Fruit fly (Drosophila melanogaster): ENCODE data around the gene CG1504.

Gene CG1504

dm6 chrX:20342205-20342604 lies 12.0 kb upstream of the CG1504 start:
- TF ChIP-seq crol (GFP tag; IDR thresholded peaks at IDR 0.05), result no peak
- no peak for TF ChIP-seq Scr (GFP tag; IDR thresholded peaks at IDR 0.05; ENCODE audit: partially characterized antibody)
- peak; percentile 4 for TF ChIP-seq CG15269 (tag; optimal IDR thresholded peaks at IDR 0.05)
- TF ChIP-seq CG11504 (tag; optimal IDR thresholded peaks at IDR 0.05), result peak; percentile 63
- no peak for TF ChIP-seq BEAF-32 (GFP tag; optimal IDR thresholded peaks at IDR 0.05)
- peak; percentile 19 for TF ChIP-seq CG17829 (tag; optimal IDR thresholded peaks at IDR 0.05)
- TF ChIP-seq phol (tag; optimal IDR thresholded peaks at IDR 0.05), result peak; percentile 43
- no peak for TF ChIP-seq CG4404 (GFP tag; IDR thresholded peaks at IDR 0.05)
- TF ChIP-seq mam (GFP tag; optimal IDR thresholded peaks at IDR 0.05), result no peak
- peak; percentile 45; the same call in 2 of the 3 replicates for TF ChIP-seq CG17361 (GFP tag; IDR thresholded peaks at IDR 0.05)
- TF ChIP-seq gem (tag; optimal IDR thresholded peaks at IDR 0.05), result peak; percentile 60
- peak in 1 of 2 experiments; percentile 24 for TF ChIP-seq Hr51 (GFP tag; optimal IDR thresholded peaks at IDR 0.05)
- peak; percentile 41 for TF ChIP-seq Blimp-1 (GFP tag; optimal IDR thresholded peaks at IDR 0.05)
- TF ChIP-seq dmrt11E (tag; optimal IDR thresholded peaks at IDR 0.05), result peak; percentile 43
- peak; percentile 25 for TF ChIP-seq nmo (GFP tag; optimal IDR thresholded peaks at IDR 0.05)
- no peak for TF ChIP-seq MESR4 (GFP tag; optimal IDR thresholded peaks at IDR 0.05)
- 0 out of 3 replicates have a peak, but pooled peaks have one; percentile 18 for TF ChIP-seq tgo (GFP tag; IDR thresholded peaks at IDR 0.05)
- 0 out of 2 replicates have a peak, but pooled peaks have one; percentile 9 for TF ChIP-seq ara (GFP tag; IDR thresholded peaks at IDR 0.05)
- peak; percentile 35 for TF ChIP-seq Hmr (GFP tag; optimal IDR thresholded peaks at IDR 0.05)
- peak; percentile 27 for TF ChIP-seq CG12391 (tag; optimal IDR thresholded peaks at IDR 0.05)
- TF ChIP-seq Meics (GFP tag; optimal IDR thresholded peaks at IDR 0.05), result peak; percentile 10
- peak; percentile 57 for TF ChIP-seq CG2678 (tag; optimal IDR thresholded peaks at IDR 0.05)
- TF ChIP-seq fd64A (GFP tag; optimal IDR thresholded peaks at IDR 0.05), result no peak
- TF ChIP-seq CG7556 (GFP tag; optimal IDR thresholded peaks at IDR 0.05), result peak; percentile 25
- no peak for TF ChIP-seq prd (optimal IDR thresholded peaks at IDR 0.05)
- peak; percentile 63; the same call in 2 of the 3 replicates for TF ChIP-seq prd (GFP tag; IDR thresholded peaks at IDR 0.05)
- no peak for TF ChIP-seq Side (GFP tag; optimal IDR thresholded peaks at IDR 0.05)
- TF ChIP-seq CG18262 (tag; optimal IDR thresholded peaks at IDR 0.05), result peak; percentile 54
- TF ChIP-seq zfh1 (GFP tag; IDR thresholded peaks at IDR 0.05), result 0 out of 3 replicates have a peak, but pooled peaks have one; percentile 20
- peak; percentile 25; the same call in 1 of the 2 replicates for TF ChIP-seq CG32532 (GFP tag; IDR thresholded peaks at IDR 0.05)
- TF ChIP-seq zfh2 (GFP tag; optimal IDR thresholded peaks at IDR 0.05), result no peak
- peak; percentile 65 for TF ChIP-seq Med (GFP tag)
- peak; percentile 25 for TF ChIP-seq CG13424 (tag; optimal IDR thresholded peaks at IDR 0.05)
- peak; percentile 36; the same call in 1 of the 2 replicates for TF ChIP-seq Ptx1 (GFP tag; IDR thresholded peaks at IDR 0.05)
- peak; percentile 10 for TF ChIP-seq Ssrp (tag; optimal IDR thresholded peaks at IDR 0.05)
- peak; percentile 28; the same call in 1 of the 3 replicates for TF ChIP-seq croc (GFP tag; conservative IDR thresholded peaks at IDR 0.05)
- peak; percentile 19 for TF ChIP-seq lab (GFP tag; optimal IDR thresholded peaks at IDR 0.05)
- no peak for TF ChIP-seq CG15601 (tag; optimal IDR thresholded peaks at IDR 0.05)
- peak; percentile 38 for TF ChIP-seq CG18599 (GFP tag; optimal IDR thresholded peaks at IDR 0.05)
- TF ChIP-seq ttk (GFP tag; IDR thresholded peaks at IDR 0.05), result peak; percentile 32; the same call in 1 of the 2 replicates
- peak; percentile 15; the same call in 1 of the 2 replicates for TF ChIP-seq CG6689 (GFP tag; IDR thresholded peaks at IDR 0.05)
- 0 out of 3 replicates have a peak, but pooled peaks have one; percentile 29 for TF ChIP-seq H15 (GFP tag; IDR thresholded peaks at IDR 0.05)
- TF ChIP-seq CG32772 (GFP tag; IDR thresholded peaks at IDR 0.05), result 0 out of 2 replicates have a peak, but pooled peaks have one; percentile 8
- TF ChIP-seq cad (GFP tag; optimal IDR thresholded peaks at IDR 0.05), result no peak
- peak; percentile 12 for TF ChIP-seq bcd (GFP tag; optimal IDR thresholded peaks at IDR 0.05)
- TF ChIP-seq bsh (GFP tag; optimal IDR thresholded peaks at IDR 0.05), result peak in 1 of 2 experiments; percentile 57
- no peak for TF ChIP-seq lov (optimal IDR thresholded peaks at IDR 0.05)
- no peak for TF ChIP-seq lov (GFP tag; IDR thresholded peaks at IDR 0.05)
- TF ChIP-seq CG31441 (GFP tag; IDR thresholded peaks at IDR 0.05), result peak; percentile 36; the same call in 1 of the 2 replicates

All from whole organism, embryonic.